ENCODE assay signal across 1 fruit fly cellular context in the genomic region with DNA sequence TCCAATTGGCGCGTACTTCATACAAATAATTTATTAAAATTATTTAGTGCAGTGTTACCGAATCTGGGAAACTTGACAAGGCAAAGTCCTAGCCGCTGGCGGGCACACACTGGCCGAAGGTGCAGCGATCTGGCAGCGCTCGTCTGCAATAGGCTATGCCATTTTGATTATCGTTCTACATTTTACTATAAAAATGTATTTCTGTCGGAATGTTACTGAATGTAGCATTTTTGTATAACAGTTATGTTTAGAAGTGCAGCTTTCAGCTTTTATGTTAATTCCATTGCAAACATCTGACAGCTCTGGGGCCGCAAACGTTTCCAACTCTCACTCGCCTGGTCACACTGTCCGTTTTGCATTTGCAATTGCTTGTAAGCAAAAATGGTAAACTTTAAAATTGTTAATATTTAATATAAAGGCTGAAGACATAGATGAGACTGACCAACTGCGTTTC.
A peak's percentile ranks its signal among the peaks of the same experiment; 100 is the strongest.
TF ChIP-seq lines count a peak whose summit lies in the region.

A gene (minus strand): TSS at position 85 of the 454 bp plus-strand sequence.

TF ChIP-seq in whole organism, embryonic, 481 proteins besides CTCF, POLR2A, EP300 and RAD21 (continued from another document and continues in another):
- TF ChIP-seq cato (GFP tag; optimal IDR thresholded peaks at IDR 0.05; lab: Kevin White, UChicago; ENCODE audit: borderline replicate concordance) = no peak
- no peak for TF ChIP-seq CG4360 (GFP tag; IDR thresholded peaks at IDR 0.05; lab: Robert Waterston, UW)
- TF ChIP-seq Nf-YC (tag; optimal IDR thresholded peaks at IDR 0.05; lab: Kevin White, UChicago) = peak; percentile 66
- no peak for TF ChIP-seq Atf6 (GFP tag; IDR thresholded peaks at IDR 0.05; lab: Robert Waterston, UW)
- TF ChIP-seq Dref (GFP tag; IDR thresholded peaks at IDR 0.05; lab: Robert Waterston, UW) = no peak
- TF ChIP-seq luna (GFP tag; optimal IDR thresholded peaks at IDR 0.05; lab: Kevin White, UChicago) = no peak
- no peak for TF ChIP-seq D (optimal IDR thresholded peaks at IDR 0.05; lab: Kevin White, UChicago)
- TF ChIP-seq D (GFP tag; optimal IDR thresholded peaks at IDR 0.05; lab: Kevin White, UChicago) = no peak
- TF ChIP-seq CG13775 (GFP tag; optimal IDR thresholded peaks at IDR 0.05; lab: Kevin White, UChicago) = no peak
- TF ChIP-seq Rfx (GFP tag; IDR thresholded peaks at IDR 0.05; lab: Robert Waterston, UW) = 0 out of 2 replicates have a peak, but pooled peaks have one; percentile 18
- no peak for TF ChIP-seq eve (GFP tag; optimal IDR thresholded peaks at IDR 0.05; lab: Kevin White, UChicago)
- TF ChIP-seq mam (GFP tag; optimal IDR thresholded peaks at IDR 0.05; lab: Kevin White, UChicago) = no peak
- TF ChIP-seq tap (tag; optimal IDR thresholded peaks at IDR 0.05; lab: Kevin White, UChicago) = no peak
- peak in 1 of 2 experiments; percentile 56 for TF ChIP-seq crp (GFP tag; optimal IDR thresholded peaks at IDR 0.05; lab: Kevin White, UChicago)
- TF ChIP-seq Hey (tag; optimal IDR thresholded peaks at IDR 0.05; lab: Kevin White, UChicago) = no peak
- no peak for TF ChIP-seq CG18262 (tag; optimal IDR thresholded peaks at IDR 0.05; lab: Kevin White, UChicago)
- peak; percentile 78 for TF ChIP-seq CG3847 (GFP tag; IDR thresholded peaks at IDR 0.05; lab: Robert Waterston, UW)
- TF ChIP-seq CrebB (tag; optimal IDR thresholded peaks at IDR 0.05; lab: Kevin White, UChicago) = no peak
- no peak for TF ChIP-seq Hand (GFP tag; optimal IDR thresholded peaks at IDR 0.05; lab: Kevin White, UChicago)
- no peak for TF ChIP-seq dimm (GFP tag; IDR thresholded peaks at IDR 0.05; lab: Robert Waterston, UW)
- TF ChIP-seq bowl (GFP tag; IDR thresholded peaks at IDR 0.05; lab: Robert Waterston, UW) = no peak
- TF ChIP-seq tgo (GFP tag; IDR thresholded peaks at IDR 0.05; lab: Robert Waterston, UW) = no peak
- TF ChIP-seq klu (GFP tag; IDR thresholded peaks at IDR 0.05; lab: Robert Waterston, UW) = no peak
- TF ChIP-seq vnd (GFP tag; IDR thresholded peaks at IDR 0.05; lab: Robert Waterston, UW; ENCODE audit: partially characterized antibody) = no peak
- TF ChIP-seq sisA (GFP tag; IDR thresholded peaks at IDR 0.05; lab: Robert Waterston, UW) = no peak
- TF ChIP-seq sc (optimal IDR thresholded peaks at IDR 0.05; lab: Kevin White, UChicago) = no peak
- no peak for TF ChIP-seq sc (GFP tag; optimal IDR thresholded peaks at IDR 0.05; lab: Kevin White, UChicago)
- TF ChIP-seq CG34422 (GFP tag; IDR thresholded peaks at IDR 0.05; lab: Robert Waterston, UW) = no peak
- no peak for TF ChIP-seq disco-r (GFP tag; optimal IDR thresholded peaks at IDR 0.05; lab: Kevin White, UChicago)
- no peak for TF ChIP-seq CG17612 (GFP tag; IDR thresholded peaks at IDR 0.05; lab: Robert Waterston, UW)
- no peak for TF ChIP-seq CG5953 (GFP tag; IDR thresholded peaks at IDR 0.05; lab: Robert Waterston, UW)
- TF ChIP-seq vvl (GFP tag; IDR thresholded peaks at IDR 0.05; lab: Robert Waterston, UW) = no peak
- no peak for TF ChIP-seq CG4404 (GFP tag; IDR thresholded peaks at IDR 0.05; lab: Robert Waterston, UW)
- no peak for TF ChIP-seq CG8281 (tag; optimal IDR thresholded peaks at IDR 0.05; lab: Kevin White, UChicago)
- TF ChIP-seq Vsx1 (GFP tag; optimal IDR thresholded peaks at IDR 0.05; lab: Kevin White, UChicago) = no peak
- no peak for TF ChIP-seq gce (GFP tag; IDR thresholded peaks at IDR 0.05; lab: Robert Waterston, UW)
- TF ChIP-seq GATAe (GFP tag; conservative IDR thresholded peaks at IDR 0.05; lab: Robert Waterston, UW) = no peak
- no peak for TF ChIP-seq BtbVII (GFP tag; optimal IDR thresholded peaks at IDR 0.05; lab: Kevin White, UChicago)
- no peak for TF ChIP-seq Oaz (GFP tag; IDR thresholded peaks at IDR 0.05; lab: Robert Waterston, UW)
- no peak for TF ChIP-seq ind (GFP tag; optimal IDR thresholded peaks at IDR 0.05; lab: Kevin White, UChicago)
- TF ChIP-seq CG10209 (GFP tag; optimal IDR thresholded peaks at IDR 0.05; lab: Kevin White, UChicago) = no peak
- no peak for TF ChIP-seq CG12104 (GFP tag; optimal IDR thresholded peaks at IDR 0.05; lab: Kevin White, UChicago)
- TF ChIP-seq CG11695 (GFP tag; IDR thresholded peaks at IDR 0.05; lab: Robert Waterston, UW) = no peak
- TF ChIP-seq CG10979 (tag; optimal IDR thresholded peaks at IDR 0.05; lab: Kevin White, UChicago) = no peak
- TF ChIP-seq nmo (GFP tag; optimal IDR thresholded peaks at IDR 0.05; lab: Kevin White, UChicago) = peak; percentile 54
- no peak for TF ChIP-seq CG7745 (tag; optimal IDR thresholded peaks at IDR 0.05; lab: Kevin White, UChicago)
- no peak for TF ChIP-seq eyg (GFP tag; optimal IDR thresholded peaks at IDR 0.05; lab: Kevin White, UChicago)
- peak; percentile 46 for TF ChIP-seq CoRest (tag; optimal IDR thresholded peaks at IDR 0.05; lab: Kevin White, UChicago)
- no peak for TF ChIP-seq wek (GFP tag; optimal IDR thresholded peaks at IDR 0.05; lab: Kevin White, UChicago)
- TF ChIP-seq CG1647 (GFP tag; optimal IDR thresholded peaks at IDR 0.05; lab: Kevin White, UChicago) = no peak
- peak; percentile 78 for TF ChIP-seq phol (tag; optimal IDR thresholded peaks at IDR 0.05; lab: Kevin White, UChicago)
- TF ChIP-seq CG13287 (GFP tag; IDR thresholded peaks at IDR 0.05; lab: Robert Waterston, UW; ENCODE audit: partially characterized antibody) = peak; percentile 54; the same call in 1 of the 2 replicates
- TF ChIP-seq kah (GFP tag; optimal IDR thresholded peaks at IDR 0.05; lab: Kevin White, UChicago) = no peak
- TF ChIP-seq Mrtf (GFP tag; IDR thresholded peaks at IDR 0.05; lab: Robert Waterston, UW) = no peak
- no peak for TF ChIP-seq CG1602 (GFP tag; optimal IDR thresholded peaks at IDR 0.05; lab: Kevin White, UChicago)
- no peak for TF ChIP-seq ssp (GFP tag; IDR thresholded peaks at IDR 0.05; lab: Robert Waterston, UW)
- no peak for TF ChIP-seq Tbp (GFP tag; optimal IDR thresholded peaks at IDR 0.05; lab: Kevin White, UChicago)
- no peak for TF ChIP-seq CG11398 (GFP tag; optimal IDR thresholded peaks at IDR 0.05; lab: Kevin White, UChicago)
- no peak for TF ChIP-seq CG42726 (GFP tag; IDR thresholded peaks at IDR 0.05; lab: Robert Waterston, UW; ENCODE audit: partially characterized antibody)
- TF ChIP-seq gfzf (GFP tag; optimal IDR thresholded peaks at IDR 0.05; lab: Kevin White, UChicago) = peak; percentile 87
- no peak for TF ChIP-seq HLHmδ (GFP tag; optimal IDR thresholded peaks at IDR 0.05; lab: Kevin White, UChicago)
- TF ChIP-seq CG8359 (GFP tag; optimal IDR thresholded peaks at IDR 0.05; lab: Kevin White, UChicago; ENCODE audit: borderline replicate concordance) = no peak
- no peak for TF ChIP-seq CG7987 (GFP tag; optimal IDR thresholded peaks at IDR 0.05; lab: Kevin White, UChicago)
- TF ChIP-seq Hsf (GFP tag; optimal IDR thresholded peaks at IDR 0.05; lab: Kevin White, UChicago) = no peak
- no peak for TF ChIP-seq Blimp-1 (GFP tag; optimal IDR thresholded peaks at IDR 0.05; lab: Kevin White, UChicago)
- no peak for TF ChIP-seq sens-2 (GFP tag; IDR thresholded peaks at IDR 0.05; lab: Robert Waterston, UW)
- 0 out of 3 replicates have a peak, but pooled peaks have one; percentile 50 for TF ChIP-seq knrl (GFP tag; IDR thresholded peaks at IDR 0.05; lab: Robert Waterston, UW; ENCODE audit: partially characterized antibody)
- TF ChIP-seq cad (GFP tag; optimal IDR thresholded peaks at IDR 0.05; lab: Kevin White, UChicago) = no peak
- no peak for TF ChIP-seq schlank (tag; optimal IDR thresholded peaks at IDR 0.05; lab: Kevin White, UChicago)
- no peak for TF ChIP-seq PHDP (tag; optimal IDR thresholded peaks at IDR 0.05; lab: Kevin White, UChicago)
- no peak for TF ChIP-seq sna (GFP tag; IDR thresholded peaks at IDR 0.05; lab: Robert Waterston, UW; ENCODE audit: partially characterized antibody)
- peak; percentile 71 for TF ChIP-seq sens (GFP tag; lab: Kevin White, UChicago)
- TF ChIP-seq dmrt11E (tag; optimal IDR thresholded peaks at IDR 0.05; lab: Kevin White, UChicago) = no peak
- TF ChIP-seq row (GFP tag; IDR thresholded peaks at IDR 0.05; lab: Robert Waterston, UW) = peak; percentile 60
- TF ChIP-seq tx (GFP tag; optimal IDR thresholded peaks at IDR 0.05; lab: Kevin White, UChicago) = no peak
- no peak for TF ChIP-seq CG3726 (GFP tag; IDR thresholded peaks at IDR 0.05; lab: Robert Waterston, UW)
- TF ChIP-seq CG14050 (GFP tag; IDR thresholded peaks at IDR 0.05; lab: Robert Waterston, UW) = no peak
- no peak for TF ChIP-seq fru (optimal IDR thresholded peaks at IDR 0.05; lab: Kevin White, UChicago)
- TF ChIP-seq CG14860 (GFP tag; IDR thresholded peaks at IDR 0.05; lab: Robert Waterston, UW; ENCODE audit: partially characterized antibody) = no peak
- TF ChIP-seq aop (GFP tag; IDR thresholded peaks at IDR 0.05; lab: Robert Waterston, UW) = no peak
- no peak for TF ChIP-seq CG14014 (GFP tag; IDR thresholded peaks at IDR 0.05; lab: Robert Waterston, UW)
- peak; percentile 77 for TF ChIP-seq E2f2 (GFP tag; IDR thresholded peaks at IDR 0.05; lab: Robert Waterston, UW)
- no peak for TF ChIP-seq grn (GFP tag; optimal IDR thresholded peaks at IDR 0.05; lab: Kevin White, UChicago)
- TF ChIP-seq bsh (GFP tag; optimal IDR thresholded peaks at IDR 0.05; lab: Kevin White, UChicago) = no peak
- peak; percentile 8 for TF ChIP-seq CG2120 (GFP tag; optimal IDR thresholded peaks at IDR 0.05; lab: Kevin White, UChicago)
- TF ChIP-seq CG30403 (GFP tag; optimal IDR thresholded peaks at IDR 0.05; lab: Kevin White, UChicago) = peak; percentile 4
- peak; percentile 93 for TF ChIP-seq Sin3A (optimal IDR thresholded peaks at IDR 0.05; lab: Kevin White, UChicago)
- no peak for TF ChIP-seq gsb (GFP tag; IDR thresholded peaks at IDR 0.05; lab: Robert Waterston, UW)
- no peak for TF ChIP-seq trh (GFP tag; optimal IDR thresholded peaks at IDR 0.05; lab: Kevin White, UChicago)
- TF ChIP-seq sug (tag; optimal IDR thresholded peaks at IDR 0.05; lab: Kevin White, UChicago) = peak; percentile 26
- TF ChIP-seq pita (GFP tag; optimal IDR thresholded peaks at IDR 0.05; lab: Kevin White, UChicago) = no peak
- no peak for TF ChIP-seq Dip2 (GFP tag; IDR thresholded peaks at IDR 0.05; lab: Robert Waterston, UW)
- TF ChIP-seq pzg (GFP tag; optimal IDR thresholded peaks at IDR 0.05; lab: Kevin White, UChicago) = peak; percentile 83
- TF ChIP-seq NC2α (GFP tag; optimal IDR thresholded peaks at IDR 0.05; lab: Kevin White, UChicago) = no peak
- TF ChIP-seq pnt (GFP tag; optimal IDR thresholded peaks at IDR 0.05; lab: Kevin White, UChicago) = no peak
- TF ChIP-seq psq (GFP tag; optimal IDR thresholded peaks at IDR 0.05; lab: Kevin White, UChicago) = no peak
- TF ChIP-seq CG10565 (GFP tag; optimal IDR thresholded peaks at IDR 0.05; lab: Kevin White, UChicago) = no peak
- no peak for TF ChIP-seq Adf1 (GFP tag; IDR thresholded peaks at IDR 0.05; lab: Robert Waterston, UW)
- TF ChIP-seq CG12659 (GFP tag; optimal IDR thresholded peaks at IDR 0.05; lab: Kevin White, UChicago) = peak; percentile 74
- TF ChIP-seq CG12942 (GFP tag; optimal IDR thresholded peaks at IDR 0.05; lab: Kevin White, UChicago) = no peak
- no peak for TF ChIP-seq Drgx (GFP tag; IDR thresholded peaks at IDR 0.05; lab: Robert Waterston, UW)
- no peak for TF ChIP-seq CG9609 (GFP tag; optimal IDR thresholded peaks at IDR 0.05; lab: Kevin White, UChicago)
- TF ChIP-seq corto (GFP tag; optimal IDR thresholded peaks at IDR 0.05; lab: Kevin White, UChicago) = no peak
- TF ChIP-seq CG3281 (GFP tag; optimal IDR thresholded peaks at IDR 0.05; lab: Kevin White, UChicago) = no peak
- TF ChIP-seq CG2129 (GFP tag; IDR thresholded peaks at IDR 0.05; lab: Robert Waterston, UW; ENCODE audit: partially characterized antibody) = no peak
- no peak for TF ChIP-seq pb (GFP tag; optimal IDR thresholded peaks at IDR 0.05; lab: Kevin White, UChicago)
- TF ChIP-seq ci (GFP tag; IDR thresholded peaks at IDR 0.05; lab: Robert Waterston, UW) = no peak
- TF ChIP-seq Six4 (GFP tag; optimal IDR thresholded peaks at IDR 0.05; lab: Kevin White, UChicago) = no peak
- TF ChIP-seq CG10431 (GFP tag; optimal IDR thresholded peaks at IDR 0.05; lab: Kevin White, UChicago) = no peak
- no peak for TF ChIP-seq her (GFP tag; optimal IDR thresholded peaks at IDR 0.05; lab: Kevin White, UChicago)
- TF ChIP-seq otp (GFP tag; IDR thresholded peaks at IDR 0.05; lab: Robert Waterston, UW) = no peak
- TF ChIP-seq CG17829 (tag; optimal IDR thresholded peaks at IDR 0.05; lab: Kevin White, UChicago) = peak; percentile 33
- no peak for TF ChIP-seq CG14965 (GFP tag; optimal IDR thresholded peaks at IDR 0.05; lab: Kevin White, UChicago; ENCODE audit: borderline replicate concordance)
- TF ChIP-seq seq (GFP tag; IDR thresholded peaks at IDR 0.05; lab: Robert Waterston, UW) = no peak
- TF ChIP-seq CG6854 (GFP tag; optimal IDR thresholded peaks at IDR 0.05; lab: Kevin White, UChicago) = no peak
- no peak for TF ChIP-seq CG8089 (GFP tag; optimal IDR thresholded peaks at IDR 0.05; lab: Kevin White, UChicago)
- TF ChIP-seq CG17385 (GFP tag; optimal IDR thresholded peaks at IDR 0.05; lab: Kevin White, UChicago) = no peak
- no peak for TF ChIP-seq CG9876 (GFP tag; optimal IDR thresholded peaks at IDR 0.05; lab: Kevin White, UChicago)
- TF ChIP-seq MBD-R2 (GFP tag; IDR thresholded peaks at IDR 0.05; lab: Robert Waterston, UW) = peak; percentile 80
- TF ChIP-seq CG4328 (GFP tag; optimal IDR thresholded peaks at IDR 0.05; lab: Kevin White, UChicago) = no peak
- TF ChIP-seq bigmax (GFP tag; optimal IDR thresholded peaks at IDR 0.05; lab: Kevin White, UChicago) = no peak
- TF ChIP-seq CG3163 (GFP tag; optimal IDR thresholded peaks at IDR 0.05; lab: Kevin White, UChicago) = no peak
- no peak for TF ChIP-seq CG6654 (GFP tag; optimal IDR thresholded peaks at IDR 0.05; lab: Kevin White, UChicago)
- no peak for TF ChIP-seq CG12236 (GFP tag; optimal IDR thresholded peaks at IDR 0.05; lab: Kevin White, UChicago)
- TF ChIP-seq Chrac-16 (GFP tag; optimal IDR thresholded peaks at IDR 0.05; lab: Kevin White, UChicago) = no peak
- no peak for TF ChIP-seq Max (GFP tag; optimal IDR thresholded peaks at IDR 0.05; lab: Kevin White, UChicago)
- TF ChIP-seq ATbp (GFP tag; optimal IDR thresholded peaks at IDR 0.05; lab: Kevin White, UChicago) = no peak
- no peak for TF ChIP-seq Hr39 (optimal IDR thresholded peaks at IDR 0.05; lab: Kevin White, UChicago)
- no peak for TF ChIP-seq CG15011 (GFP tag; optimal IDR thresholded peaks at IDR 0.05; lab: Kevin White, UChicago)
- TF ChIP-seq CG17912 (GFP tag; optimal IDR thresholded peaks at IDR 0.05; lab: Kevin White, UChicago) = no peak
- TF ChIP-seq CG11247 (GFP tag; IDR thresholded peaks at IDR 0.05; lab: Robert Waterston, UW) = no peak
- TF ChIP-seq CHES-1-like (GFP tag; optimal IDR thresholded peaks at IDR 0.05; lab: Kevin White, UChicago) = peak; percentile 11
- TF ChIP-seq CG32772 (GFP tag; IDR thresholded peaks at IDR 0.05; lab: Robert Waterston, UW) = no peak
